Fruit fly (Drosophila melanogaster) whole organism, embryonic: Measurements from ENCODE around the gene tinc.

Experiments
- ATbp ChIP-seq: fragments of 200-800 bp; sonication (Bioruptor generic); optimal IDR thresholded peaks from 2 replicates; lab custom pipeline; 2017; ENCODE audit warnings: missing biosample characterization, mild to moderate bottlenecking, missing genetic modification characterization, missing genetic modification reagents
- Asciz ChIP-seq: fragments of 200-800 bp; sonication (Bioruptor generic); optimal IDR thresholded peaks from 2 replicates; lab custom pipeline; 2017; ENCODE audit warnings: missing biosample characterization, mild to moderate bottlenecking, missing genetic modification characterization, missing genetic modification reagents
- Blimp-1 ChIP-seq: fragments of 200-800 bp; sonication (Bioruptor generic); optimal IDR thresholded peaks from 3 replicates; lab custom pipeline; 2018; ENCODE audit warnings: missing biosample characterization, missing genetic modification characterization, mild to moderate bottlenecking, moderate library complexity, missing genetic modification reagents
- CG1024 ChIP-seq: fragments of 200-800 bp; sonication (Bioruptor generic); IDR thresholded peaks from 2 replicates; pipeline ENCODE4 v1.3.6; 2022; ENCODE audit warnings: missing biosample characterization, missing genetic modification characterization
- CG10321 ChIP-seq: fragments of 200-800 bp; sonication (Bioruptor generic); IDR thresholded peaks from 2 replicates; pipeline ENCODE4 v1.3.6; 2022; ENCODE audit warnings: missing biosample characterization, missing genetic modification characterization
- CG15601 ChIP-seq: fragments of 200-800 bp; sonication (Bioruptor generic); optimal IDR thresholded peaks from 3 replicates; lab custom pipeline; 2019; ENCODE audit warnings: missing biosample characterization, mild to moderate bottlenecking, missing genetic modification characterization, moderate library complexity
- CG17829 ChIP-seq: fragments of 200-800 bp; optimal IDR thresholded peaks from 2 replicates; lab custom pipeline; 2019; ENCODE audit warnings: missing biosample characterization, mild to moderate bottlenecking, missing genetic modification characterization, moderate library complexity
- CG18262 ChIP-seq: fragments of 200-800 bp; optimal IDR thresholded peaks from 3 replicates; lab custom pipeline; 2019; ENCODE audit warnings: missing biosample characterization, mild to moderate bottlenecking, missing genetic modification characterization, moderate library complexity
- CG2712 ChIP-seq: fragments of 200-800 bp; optimal IDR thresholded peaks from 3 replicates; lab custom pipeline; 2019; ENCODE audit warnings: missing biosample characterization, mild to moderate bottlenecking, missing genetic modification characterization, moderate library complexity
- CG30403 ChIP-seq: fragments of 200-800 bp; sonication (Bioruptor generic); optimal IDR thresholded peaks from 3 replicates; lab custom pipeline; 2016; ENCODE audit warnings: missing biosample characterization, missing genetic modification characterization
- CG30431 ChIP-seq: fragments of 200-800 bp; sonication (Bioruptor generic); optimal IDR thresholded peaks from 2 replicates; lab custom pipeline; 2017; ENCODE audit warnings: missing biosample characterization, missing genetic modification characterization
- CG3065 ChIP-seq: fragments of 200-800 bp; sonication (Bioruptor generic); optimal IDR thresholded peaks from 2 replicates; lab custom pipeline; 2016; ENCODE audit warnings: missing biosample characterization, missing genetic modification characterization
- CG31441 ChIP-seq: fragments of 200-800 bp; sonication (Bioruptor generic); IDR thresholded peaks from 2 replicates; pipeline ENCODE4 v1.3.6; 2022; ENCODE audit warnings: missing biosample characterization, missing genetic modification characterization
- CG6272 ChIP-seq: fragments of 200-800 bp; sonication (Bioruptor generic); IDR thresholded peaks from 2 replicates; pipeline ENCODE4 v1.3.6; 2022; ENCODE audit warnings: missing biosample characterization, missing genetic modification characterization
- CG9727 ChIP-seq: fragments of 200-800 bp; sonication (Bioruptor generic); optimal IDR thresholded peaks from 3 replicates; lab custom pipeline; 2017; ENCODE audit warnings: missing biosample characterization, mild to moderate bottlenecking, missing genetic modification characterization
- CkIIα-i1 ChIP-seq: fragments of 200-800 bp; sonication (Bioruptor generic); IDR thresholded peaks from 2 replicates; pipeline ENCODE4 v1.3.6; 2022; ENCODE audit warnings: missing biosample characterization, missing genetic modification characterization
- Dll ChIP-seq: fragments of 200-800 bp; sonication (Bioruptor generic); IDR thresholded peaks from 4 replicates; pipeline ENCODE4 v1.3.6; 2022; ENCODE audit warnings: missing biosample characterization, missing genetic modification characterization; ENCODE audit not compliant: partially characterized antibody
- Dref ChIP-seq: fragments of 200-800 bp; sonication (Bioruptor generic); IDR thresholded peaks from 2 replicates; pipeline ENCODE4 v1.3.6; 2022; ENCODE audit warnings: missing biosample characterization, missing genetic modification characterization
- Elba2 ChIP-seq: fragments of 200-800 bp; sonication (Bioruptor generic); optimal IDR thresholded peaks from 3 replicates; lab custom pipeline; 2016; ENCODE audit warnings: missing biosample characterization, missing genetic modification characterization
- Gsc ChIP-seq: fragments of 200-800 bp; sonication (Bioruptor generic); IDR thresholded peaks from 2 replicates; pipeline ENCODE4 v1.3.6; 2022; ENCODE audit warnings: missing biosample characterization, missing genetic modification characterization
- Hey ChIP-seq: fragments of 200-800 bp; sonication (Bioruptor generic); optimal IDR thresholded peaks from 3 replicates; lab custom pipeline; 2018; ENCODE audit warnings: missing biosample characterization, mild to moderate bottlenecking, missing genetic modification characterization
- Hr39 ChIP-seq: fragments of >200 bp; optimal IDR thresholded peaks from 2 replicates; lab custom pipeline; 2017
- NC2β ChIP-seq: fragments of 200-800 bp; sonication (Bioruptor generic); optimal IDR thresholded peaks from 2 replicates; lab custom pipeline; 2016; ENCODE audit warnings: missing biosample characterization, missing genetic modification characterization
- Tbp ChIP-seq: fragments of >200 bp; optimal IDR thresholded peaks from 2 replicates; lab custom pipeline; 2018; ENCODE audit warnings: missing biosample characterization, missing genetic modification characterization
- Usf ChIP-seq: fragments of 200-800 bp; sonication (Bioruptor generic); optimal IDR thresholded peaks from 2 replicates; lab custom pipeline; 2017; ENCODE audit warnings: missing genotype, missing biosample characterization, missing genetic modification characterization
- ac ChIP-seq: fragments of 200-800 bp; sonication (Bioruptor generic); optimal IDR thresholded peaks from 3 replicates; lab custom pipeline; 2017; ENCODE audit warnings: missing biosample characterization, mild to moderate bottlenecking, missing genetic modification characterization
- ara ChIP-seq: fragments of 200-800 bp; sonication (Bioruptor generic); IDR thresholded peaks from 2 replicates; pipeline ENCODE4 v1.3.6; 2022; ENCODE audit warnings: missing biosample characterization, missing genetic modification characterization
- az2 ChIP-seq: fragments of 200-800 bp; sonication (Bioruptor generic); optimal IDR thresholded peaks from 3 replicates; lab custom pipeline; 2016; ENCODE audit warnings: missing biosample characterization, missing genetic modification characterization
- da ChIP-seq: fragments of 200-800 bp; sonication (Bioruptor generic); optimal IDR thresholded peaks from 2 replicates; lab custom pipeline; 2016; ENCODE audit warnings: missing biosample characterization, missing genetic modification characterization
- emc ChIP-seq: fragments of 200-800 bp; sonication (Bioruptor generic); optimal IDR thresholded peaks from 2 replicates; lab custom pipeline; 2016; ENCODE audit warnings: missing biosample characterization, missing genetic modification characterization
- en ChIP-seq: fragments of 200-800 bp; sonication (Bioruptor generic); optimal IDR thresholded peaks from 2 replicates; lab custom pipeline; 2016; ENCODE audit warnings: missing biosample characterization, missing genetic modification characterization
- eyg ChIP-seq: fragments of 200-800 bp; sonication (Bioruptor generic); optimal IDR thresholded peaks from 3 replicates; lab custom pipeline; 2016; ENCODE audit warnings: missing biosample characterization, missing genetic modification characterization
- fru ChIP-seq: fragments of >200 bp; optimal IDR thresholded peaks from 2 replicates; lab custom pipeline; 2017
- gsb-n ChIP-seq: fragments of 200-800 bp; sonication (Bioruptor generic); optimal IDR thresholded peaks from 3 replicates; lab custom pipeline; 2018; ENCODE audit warnings: missing biosample characterization, mild to moderate bottlenecking, missing genetic modification characterization
- her ChIP-seq: fragments of 200-800 bp; sonication (Bioruptor generic); optimal IDR thresholded peaks from 2 replicates; lab custom pipeline; 2016; ENCODE audit warnings: missing biosample characterization, missing genetic modification characterization
- jigr1 ChIP-seq: fragments of 200-800 bp; sonication (Bioruptor generic); IDR thresholded peaks from 3 replicates; pipeline ENCODE4 v1.3.6; 2022; ENCODE audit warnings: missing biosample characterization, missing genetic modification characterization
- jing ChIP-seq: fragments of 200-800 bp; sonication (Bioruptor generic); optimal IDR thresholded peaks from 2 replicates; lab custom pipeline; 2018; ENCODE audit warnings: missing biosample characterization, mild to moderate bottlenecking, missing genetic modification characterization
- kay ChIP-seq: fragments of 200-800 bp; sonication (Bioruptor generic); optimal IDR thresholded peaks from 2 replicates; lab custom pipeline; 2016; ENCODE audit warnings: missing biosample characterization, missing genetic modification characterization
- knrl ChIP-seq: fragments of 200-800 bp; sonication (Bioruptor generic); IDR thresholded peaks from 3 replicates; pipeline ENCODE4 v1.3.6; 2022; ENCODE audit warnings: missing biosample characterization, missing genetic modification characterization; ENCODE audit not compliant: partially characterized antibody
- nerfin-1 ChIP-seq: fragments of 200-800 bp; sonication (Bioruptor generic); optimal IDR thresholded peaks from 3 replicates; lab custom pipeline; 2019; ENCODE audit warnings: missing biosample characterization, mild to moderate bottlenecking, missing genetic modification characterization, moderate library complexity
- otp ChIP-seq: fragments of 200-800 bp; sonication (Bioruptor generic); IDR thresholded peaks from 3 replicates; pipeline ENCODE4, ENCODE4 v1.3.6; 2022; ENCODE audit warnings: missing biosample characterization, missing genetic modification characterization
- pnt ChIP-seq: fragments of 200-800 bp; sonication (Bioruptor generic); optimal IDR thresholded peaks from 3 replicates; lab custom pipeline; 2016; ENCODE audit warnings: missing biosample characterization, missing genetic modification characterization
- ro ChIP-seq: fragments of 200-800 bp; sonication (Bioruptor generic); IDR thresholded peaks from 2 replicates; pipeline ENCODE4 v1.3.6; 2022; ENCODE audit warnings: missing biosample characterization, missing genetic modification characterization
- scrt ChIP-seq: fragments of 200-800 bp; sonication (Bioruptor generic); optimal IDR thresholded peaks from 2 replicates; lab custom pipeline; 2018; ENCODE audit warnings: missing biosample characterization, mild to moderate bottlenecking, missing genetic modification characterization, moderate library complexity
- slbo ChIP-seq: fragments of 200-800 bp; sonication (Bioruptor generic); IDR thresholded peaks from 2 replicates; pipeline ENCODE4 v1.3.6; 2022; ENCODE audit warnings: missing biosample characterization, missing genetic modification characterization
- sug ChIP-seq: fragments of 200-800 bp; optimal IDR thresholded peaks from 2 replicates; lab custom pipeline; 2019; ENCODE audit warnings: missing biosample characterization, mild to moderate bottlenecking, missing genetic modification characterization, moderate library complexity
- tio ChIP-seq: fragments of 200-800 bp; sonication (Bioruptor generic); optimal IDR thresholded peaks from 2 replicates; lab custom pipeline; 2017; ENCODE audit warnings: missing biosample characterization, missing genetic modification characterization, inconsistent platforms
- twi ChIP-seq: fragments of 200-800 bp; optimal IDR thresholded peaks from 2 replicates; lab custom pipeline; 2019; ENCODE audit warnings: missing biosample characterization, mild to moderate bottlenecking, missing genetic modification characterization, moderate library complexity
- wdn ChIP-seq: fragments of 200-800 bp; sonication (Bioruptor generic); IDR thresholded peaks from 2 replicates; pipeline ENCODE4 v1.3.6; 2022; ENCODE audit warnings: missing biosample characterization, missing genetic modification characterization
- wor ChIP-seq: fragments of 200-800 bp; sonication (Bioruptor generic); IDR thresholded peaks from 2 replicates; pipeline ENCODE4 v1.3.6; 2022; ENCODE audit warnings: missing biosample characterization, missing genetic modification characterization
- zfh1 ChIP-seq: fragments of 200-800 bp; sonication (Bioruptor generic); IDR thresholded peaks from 3 replicates; pipeline ENCODE4 v1.3.6; 2022; ENCODE audit warnings: missing biosample characterization, missing genetic modification characterization

The tinc gene

dm6 chr3R:17919108-17919882 lies 108.0 kb downstream of the tinc start, which contains the start of gene cpo (continued):
- TF ChIP-seq NC2β = peak; percentile 79
- TF ChIP-seq ATbp = peak; percentile 94
- TF ChIP-seq CG15601 (tag; lab: Kevin White, UChicago) = peak; percentile 86
- peak; percentile 73 for TF ChIP-seq twi (tag; lab: Kevin White, UChicago)
- TF ChIP-seq CG1024 = peak; percentile 86
- TF ChIP-seq wor (GFP tag; lab: Robert Waterston, UW) = peak; percentile 62
- TF ChIP-seq CG31441 (GFP tag; lab: Robert Waterston, UW) = peak; percentile 86
- peak; percentile 88 for TF ChIP-seq scrt (GFP tag; lab: Kevin White, UChicago)
- peak; percentile 70 for TF ChIP-seq CG2712 (tag; lab: Kevin White, UChicago)
- TF ChIP-seq CG10321 = peak; percentile 74
- no peak for TF ChIP-seq knrl (GFP tag; lab: Robert Waterston, UW)
- peak; percentile 88 for TF ChIP-seq Asciz
- TF ChIP-seq kay (GFP tag; lab: Kevin White, UChicago) = no peak
- TF ChIP-seq otp (GFP tag; lab: Robert Waterston, UW) = peak; percentile 92
- TF ChIP-seq az2 = peak; percentile 59
- TF ChIP-seq slbo (GFP tag; lab: Robert Waterston, UW) = peak; percentile 85
- peak; percentile 68 for TF ChIP-seq CG18262 (tag; lab: Kevin White, UChicago)
- no peak for TF ChIP-seq pnt (GFP tag; lab: Kevin White, UChicago)
- no peak for TF ChIP-seq Hr39 (lab: Kevin White, UChicago)
- TF ChIP-seq nerfin-1 (tag; lab: Kevin White, UChicago) = peak; percentile 79
- peak; percentile 93 for TF ChIP-seq zfh1
- TF ChIP-seq ac (GFP tag; lab: Kevin White, UChicago) = peak; percentile 91
- peak; percentile 66 for TF ChIP-seq en (GFP tag; lab: Kevin White, UChicago)
- TF ChIP-seq Elba2 (GFP tag; lab: Kevin White, UChicago) = no peak
- TF ChIP-seq Blimp-1 (GFP tag; lab: Kevin White, UChicago) = peak; percentile 71
- peak; percentile 76 for TF ChIP-seq CG17829 (tag; lab: Kevin White, UChicago)
- peak; percentile 85 for TF ChIP-seq eyg (GFP tag; lab: Kevin White, UChicago)
- peak; percentile 88 for TF ChIP-seq CG3065 (GFP tag; lab: Kevin White, UChicago)
- peak; percentile 79 for TF ChIP-seq Hey
- peak; percentile 60; the same call in 1 of the 2 replicates for TF ChIP-seq CkIIα-i1 (GFP tag; lab: Robert Waterston, UW)
- peak; percentile 79 for TF ChIP-seq her (GFP tag; lab: Kevin White, UChicago)
- TF ChIP-seq CG30403 (GFP tag; lab: Kevin White, UChicago) = peak; percentile 59
- TF ChIP-seq Tbp (GFP tag; lab: Kevin White, UChicago) = no peak
- TF ChIP-seq tio (GFP tag; lab: Kevin White, UChicago) = peak; percentile 58
- no peak for TF ChIP-seq Dll (GFP tag; lab: Robert Waterston, UW)
- TF ChIP-seq ro = peak; percentile 54; the same call in 1 of the 2 replicates
- peak; percentile 85 for TF ChIP-seq ara (GFP tag; lab: Robert Waterston, UW)
- no peak for TF ChIP-seq fru
- peak; percentile 93 for TF ChIP-seq CG30431 (GFP tag; lab: Kevin White, UChicago)
- TF ChIP-seq Usf (GFP tag; lab: Kevin White, UChicago) = peak; percentile 73
- no peak for TF ChIP-seq Gsc (GFP tag; lab: Robert Waterston, UW)
- TF ChIP-seq jigr1 (GFP tag; lab: Robert Waterston, UW) = no peak
- TF ChIP-seq CG6272 (GFP tag; lab: Robert Waterston, UW) = peak; percentile 69
- TF ChIP-seq emc (GFP tag; lab: Kevin White, UChicago) = peak; percentile 88
- TF ChIP-seq Dref = no peak
- peak; percentile 84 for TF ChIP-seq CG9727 (GFP tag; lab: Kevin White, UChicago)
- peak; percentile 80 for TF ChIP-seq gsb-n (tag; lab: Kevin White, UChicago)
- peak; percentile 75 for TF ChIP-seq sug (tag; lab: Kevin White, UChicago)
- peak; percentile 79 for TF ChIP-seq wdn (GFP tag; lab: Robert Waterston, UW)
- peak; percentile 83 for TF ChIP-seq da (GFP tag; lab: Kevin White, UChicago)
- TF ChIP-seq jing (GFP tag; lab: Kevin White, UChicago) = peak; percentile 84
